Worm (Caenorhabditis elegans): Measurements from ENCODE around the gene nlp-79.

ce11 chrIV:13142254-13142653, 7.1 kb upstream of the nlp-79 start, which contains the start of gene spe-43:
- TF ChIP-seq aly-1 (tag; optimal IDR thresholded peaks at IDR 0.05) (no peak), ama-1 (optimal IDR thresholded peaks at IDR 0.05) (no peak), sea-1 (GFP tag; conservative IDR thresholded peaks at IDR 0.05) (no peak), hnd-1 (tag; optimal IDR thresholded peaks at IDR 0.05) (no peak), tra-4 (tag; optimal IDR thresholded peaks at IDR 0.05) (no peak), flt-1 (GFP tag; IDR thresholded peaks at IDR 0.05) (no peak), tbx-37 (GFP tag; conservative IDR thresholded peaks at IDR 0.05) (no peak)
